Worm (Caenorhabditis elegans) whole organism, L4 larva: ENCODE results near the gene lpr-3.

Experiments used
- D1046.2 ChIP-seq: fragments of 200-800 bp; sonication (Bioruptor generic); IDR thresholded peaks from 2 replicates; pipeline ENCODE4 v1.3.6; 2022; ENCODE audit warnings: missing genetic modification characterization, missing compliant biosample characterization
- F10B5.3 ChIP-seq: sonication (generic microtip); optimal IDR thresholded peaks from 2 replicates; lab custom pipeline; 2016; ENCODE audit warnings: mild to moderate bottlenecking, missing genetic modification characterization, missing compliant biosample characterization
- R02D3.7 ChIP-seq: fragments of 150-350 bp; sonication (generic microtip); optimal IDR thresholded peaks from 3 replicates; lab custom pipeline; 2014; ENCODE audit warnings: missing biosample characterization, missing genetic modification characterization
- T20F7.1 ChIP-seq: fragments of 200-800 bp; sonication (Bioruptor generic); optimal IDR thresholded peaks from 2 replicates; lab custom pipeline; 2018; ENCODE audit warnings: mild to moderate bottlenecking, missing genetic modification characterization, missing compliant biosample characterization
- Y75B8A.6 ChIP-seq: fragments of 200-800 bp; sonication (Bioruptor generic); IDR thresholded peaks from 2 replicates; pipeline ENCODE4 v1.3.6; 2022; ENCODE audit warnings: missing genetic modification reagents, missing genetic modification characterization, missing compliant biosample characterization
- aly-2 ChIP-seq: sonication (generic microtip); optimal IDR thresholded peaks from 2 replicates; lab custom pipeline; 2018; ENCODE audit warnings: missing biosample characterization, missing genetic modification characterization
- ceh-20 ChIP-seq: fragments of 200-800 bp; sonication (Bioruptor generic); IDR thresholded peaks from 2 replicates; pipeline ENCODE4 v1.3.6; 2022; ENCODE audit warnings: missing genetic modification reagents, missing genetic modification characterization, missing compliant biosample characterization
- ceh-28 ChIP-seq: fragments of 150-350 bp; optimal IDR thresholded peaks from 2 replicates; lab custom pipeline; 2014; ENCODE audit warnings: missing biosample characterization, missing genetic modification reagents, missing genetic modification characterization
- ces-1 ChIP-seq: fragments of 150-350 bp; sonication (generic microtip); optimal IDR thresholded peaks from 4 replicates; lab custom pipeline; 2014; ENCODE audit warnings: missing biosample characterization, missing genetic modification reagents, missing genetic modification characterization
- cey-2 ChIP-seq: sonication (generic microtip); optimal IDR thresholded peaks from 3 replicates; lab custom pipeline; 2017; ENCODE audit warnings: missing genetic modification characterization, mild to moderate bottlenecking, missing compliant biosample characterization, antibody characterized with exemption, borderline replicate concordance; ENCODE audit not compliant: insufficient read depth
- daf-16 ChIP-seq, 3 experiments: sonication (generic microtip); optimal IDR thresholded peaks; 2 replicates each; lab custom pipeline; 2016 to 2017; ENCODE audit warnings: missing genetic modification characterization in 3 of 3, missing genetic modification reagents in 3 of 3, mild to moderate bottlenecking in 2 of 3, missing compliant biosample characterization in 2 of 3, missing biosample characterization in 1 of 3, moderate library complexity in 1 of 3
- dmd-8 ChIP-seq: fragments of 200-800 bp; sonication (Bioruptor generic); IDR thresholded peaks from 2 replicates; pipeline ENCODE4 v1.3.6; 2022; ENCODE audit warnings: missing genetic modification characterization, missing compliant biosample characterization
- dpl-1 ChIP-seq: fragments of 150-350 bp; optimal IDR thresholded peaks from 2 replicates; lab custom pipeline; 2014; ENCODE audit warnings: missing biosample characterization, missing genetic modification reagents, missing genetic modification characterization
- dve-1 ChIP-seq: sonication (generic microtip); optimal IDR thresholded peaks from 2 replicates; lab custom pipeline; 2017; ENCODE audit warnings: antibody characterized with exemption, mild to moderate bottlenecking, missing genetic modification characterization, missing compliant biosample characterization; ENCODE audit not compliant: insufficient read depth
- egl-43 ChIP-seq: fragments of 200-800 bp; sonication (Bioruptor generic); IDR thresholded peaks from 2 replicates; pipeline ENCODE4 v1.3.6; 2022; ENCODE audit warnings: missing genetic modification reagents, missing genetic modification characterization, missing compliant biosample characterization
- fos-1 ChIP-seq: fragments of 150-350 bp; optimal IDR thresholded peaks from 2 replicates; lab custom pipeline; 2014; ENCODE audit warnings: missing biosample characterization, missing genetic modification characterization
- hif-1 ChIP-seq, 2 experiments: sonication (generic microtip); optimal IDR thresholded peaks; 2 replicates each; lab custom pipeline; 2016 to 2017; ENCODE audit warnings: missing compliant biosample characterization in 2 of 2, missing genetic modification characterization in 2 of 2, missing genetic modification reagents in 2 of 2, missing genotype in 2 of 2, mild to moderate bottlenecking in 1 of 2
- hlh-11 ChIP-seq: fragments of 200-800 bp; sonication (Bioruptor generic); optimal IDR thresholded peaks from 2 replicates; lab custom pipeline; 2018; ENCODE audit warnings: mild to moderate bottlenecking, missing genetic modification characterization, missing compliant biosample characterization
- hlh-30 ChIP-seq: sonication (generic microtip); optimal IDR thresholded peaks from 2 replicates; lab custom pipeline; 2017; ENCODE audit warnings: antibody characterized with exemption, mild to moderate bottlenecking, missing genetic modification characterization, missing compliant biosample characterization; ENCODE audit not compliant: insufficient read depth
- jun-1 ChIP-seq: fragments of 150-350 bp; optimal IDR thresholded peaks from 2 replicates; lab custom pipeline; 2014; ENCODE audit warnings: missing biosample characterization, missing genetic modification reagents, missing genetic modification characterization
- lin-15B ChIP-seq: fragments of 150-350 bp; sonication (generic microtip); optimal IDR thresholded peaks from 3 replicates; lab custom pipeline; 2014; ENCODE audit warnings: missing biosample characterization, missing genetic modification characterization
- lin-29 ChIP-seq: fragments of 200-800 bp; sonication (Bioruptor generic); IDR thresholded peaks from 2 replicates; pipeline ENCODE4 v1.3.6; 2022; ENCODE audit warnings: missing genetic modification reagents, missing genetic modification characterization, missing compliant biosample characterization
- lin-39 ChIP-seq: fragments of 150-350 bp; optimal IDR thresholded peaks from 2 replicates; lab custom pipeline; 2014; ENCODE audit warnings: missing biosample characterization, missing genetic modification reagents, missing genetic modification characterization
- madf-5 ChIP-seq, 2 experiments: fragments of 200-800 bp; sonication (Bioruptor generic); IDR thresholded peaks; 2 replicates each; pipeline ENCODE4 v1.3.6; 2022; ENCODE audit warnings: missing compliant biosample characterization in 2 of 2, missing genetic modification characterization in 2 of 2
- mdl-1 ChIP-seq, 2 experiments: fragments of 150-350 bp in 1 of 2; sonication (generic microtip) in 1 of 2; optimal IDR thresholded peaks; 2 replicates each; lab custom pipeline; 2014 to 2017; ENCODE audit warnings: missing biosample characterization in 2 of 2, missing genetic modification characterization in 2 of 2
- mdt-29 ChIP-seq: fragments of 200-800 bp; sonication (Bioruptor generic); IDR thresholded peaks from 2 replicates; pipeline ENCODE4 v1.3.6; 2022; ENCODE audit warnings: missing genetic modification reagents, missing genetic modification characterization, missing compliant biosample characterization
- mxl-3 ChIP-seq: fragments of 200-800 bp; sonication (Bioruptor generic); optimal IDR thresholded peaks from 2 replicates; lab custom pipeline; 2018; ENCODE audit warnings: mild to moderate bottlenecking, missing genetic modification characterization, missing compliant biosample characterization
- nhr-10 ChIP-seq: fragments of 150-350 bp; optimal IDR thresholded peaks from 2 replicates; lab custom pipeline; 2014; ENCODE audit warnings: missing biosample characterization, missing genetic modification characterization
- nhr-102 ChIP-seq: sonication (generic microtip); optimal IDR thresholded peaks from 2 replicates; lab custom pipeline; 2016; ENCODE audit warnings: mild to moderate bottlenecking, missing genetic modification characterization, moderate library complexity, missing compliant biosample characterization
- nhr-28 ChIP-seq: fragments of 150-350 bp; optimal IDR thresholded peaks from 2 replicates; lab custom pipeline; 2014; ENCODE audit warnings: missing biosample characterization, missing genetic modification characterization
- nhr-48 ChIP-seq: sonication (generic microtip); optimal IDR thresholded peaks from 2 replicates; lab custom pipeline; 2016; ENCODE audit warnings: mild to moderate bottlenecking, missing genetic modification characterization, missing compliant biosample characterization
- nhr-6 ChIP-seq: fragments of 150-350 bp; optimal IDR thresholded peaks from 2 replicates; lab custom pipeline; 2014; ENCODE audit warnings: missing biosample characterization, missing genetic modification characterization
- pqm-1 ChIP-seq: sonication (generic microtip); optimal IDR thresholded peaks from 2 replicates; lab custom pipeline; 2017; ENCODE audit warnings: missing biosample characterization, missing genetic modification characterization
- snpc-4 ChIP-seq: fragments of 150-350 bp; optimal IDR thresholded peaks from 2 replicates; lab custom pipeline; 2014; ENCODE audit warnings: missing biosample characterization, missing genetic modification characterization
- spr-3 ChIP-seq: fragments of 200-800 bp; sonication (Bioruptor generic); optimal IDR thresholded peaks from 2 replicates; lab custom pipeline; 2018; ENCODE audit warnings: mild to moderate bottlenecking, missing genetic modification characterization, missing compliant biosample characterization
- unc-130 ChIP-seq: sonication (generic microtip); optimal IDR thresholded peaks from 2 replicates; lab custom pipeline; 2016; ENCODE audit warnings: missing genetic modification reagents, missing genetic modification characterization, missing compliant biosample characterization
- unc-39 ChIP-seq: sonication (generic microtip); optimal IDR thresholded peaks from 2 replicates; lab custom pipeline; 2017; ENCODE audit warnings: missing biosample characterization, missing genetic modification characterization
- unc-62 ChIP-seq, 3 experiments: fragments of 150-350 bp in 1 of 3; sonication (generic microtip); optimal IDR thresholded peaks in 2 of 3; peaks in 1 of 3; 1 replicate in 1 of 3; 2 replicates in 2 of 3; lab custom pipeline; 2014 to 2017; ENCODE audit warnings: missing biosample characterization in 3 of 3, missing genetic modification characterization in 3 of 3, missing genetic modification reagents in 3 of 3, missing genotype in 1 of 3
- zag-1 ChIP-seq: fragments of 150-350 bp; optimal IDR thresholded peaks from 2 replicates; lab custom pipeline; 2014; ENCODE audit warnings: missing biosample characterization, missing genetic modification characterization
- zfp-2 ChIP-seq: sonication (generic microtip); optimal IDR thresholded peaks from 2 replicates; lab custom pipeline; 2016; ENCODE audit warnings: mild to moderate bottlenecking, missing genetic modification characterization, missing compliant biosample characterization
- ztf-11 ChIP-seq: fragments of 150-350 bp; optimal IDR thresholded peaks from 2 replicates; lab custom pipeline; 2014; ENCODE audit warnings: missing biosample characterization, missing genetic modification characterization
- ztf-7 ChIP-seq: fragments of 150-350 bp; optimal IDR thresholded peaks from 2 replicates; lab custom pipeline; 2014; ENCODE audit warnings: missing biosample characterization, missing genetic modification characterization

Gene lpr-3

ce11 chrX:11080170-11080728 lies 23.0 kb downstream of the lpr-3 start, which contains the start of gene sulp-7:
TSS of gene sulp-7 (plus strand) at chrX:11080678.
- TF ChIP-seq Y75B8A.6 (GFP tag; lab: Robert Waterston, UW) (no peak), pqm-1 (tag; lab: Kevin White, UChicago) (peak; percentile 33), unc-39 (tag; lab: Kevin White, UChicago) (no peak), mxl-3 (GFP tag; lab: Kevin White, UChicago) (peak; percentile 9), hlh-11 (peak; percentile 11), dpl-1 (GFP tag; lab: Kevin White, UChicago) (no peak), dmd-8 (GFP tag; lab: Robert Waterston, UW) (no peak), ztf-7 (tag; lab: Kevin White, UChicago) (no peak), mdl-1 (tag; optimal IDR thresholded peaks at IDR 0.05; lab: Kevin White, UChicago) (no peak), egl-43 (GFP tag; lab: Robert Waterston, UW) (no peak), nhr-10 (tag; lab: Kevin White, UChicago) (no peak), mdt-29 (no peak), daf-16 (GFP tag; optimal IDR thresholded peaks at IDR 0.05; lab: Kevin White, UChicago) (peak in 1 of 2 experiments; percentile 20), daf-16 (tag; optimal IDR thresholded peaks at IDR 0.05; lab: Kevin White, UChicago) (peak; percentile 44), ceh-28 (tag; lab: Kevin White, UChicago) (no peak), nhr-28 (tag; lab: Kevin White, UChicago) (peak; percentile 44), ceh-20 (no peak), hlh-30 (peak; percentile 65), F10B5.3 (no peak), spr-3 (GFP tag; lab: Kevin White, UChicago) (no peak)

DNA sequence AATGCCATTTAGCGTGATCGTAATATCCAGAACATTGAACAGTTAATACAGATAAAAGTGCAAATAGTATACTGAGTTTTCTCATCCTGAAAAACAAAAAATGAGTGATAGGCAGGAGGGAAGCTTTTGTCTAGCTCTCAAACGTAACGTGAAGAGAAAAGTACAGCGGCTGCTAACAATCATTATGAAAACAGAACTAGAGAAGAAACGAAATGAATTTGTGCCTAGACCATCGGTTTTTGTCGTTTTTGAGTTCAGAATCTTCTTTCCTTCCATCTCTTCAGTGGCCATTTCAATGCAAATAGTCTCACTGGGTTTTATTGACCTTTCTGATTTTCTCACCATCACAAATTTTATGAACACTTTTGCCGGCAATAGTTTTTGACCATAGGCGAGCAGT lies 28.0 kb downstream of the lpr-3 start, which contains the start of gene W04G3.7:
Gene W04G3.7, minus strand, starts transcription at position 101 of the 400 bp plus-strand sequence.
- no peak for TF ChIP-seq hlh-11
- TF ChIP-seq, all 104 proteins: peak for 0

DNA sequence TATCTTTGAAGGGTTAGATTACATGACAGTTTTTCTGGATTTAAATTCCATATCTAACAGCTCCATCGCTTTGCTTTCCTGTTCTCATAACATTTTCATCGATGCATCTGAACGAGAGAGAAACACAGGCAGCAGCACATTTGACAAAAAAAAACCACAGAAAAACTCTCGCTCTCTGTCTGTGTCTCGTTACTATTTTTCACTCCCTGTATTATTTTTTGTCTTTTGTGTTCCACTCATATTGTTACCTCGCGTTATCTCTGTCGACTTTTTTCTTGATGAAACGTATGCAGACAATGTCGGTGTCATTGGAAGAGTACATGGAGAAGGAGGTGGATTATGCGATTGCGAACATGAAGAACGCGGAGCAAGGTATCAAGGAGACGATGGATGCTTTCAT lies 31.8 kb downstream of the lpr-3 start, which contains the start of gene W04G3.11:
Gene W04G3.11, plus strand, starts transcription at position 244 of the 400 bp plus-strand sequence.
- TF ChIP-seq nhr-6 (tag; lab: Kevin White, UChicago): peak; percentile 15
- TF ChIP-seq dve-1 (tag; lab: Kevin White, UChicago): peak; percentile 46
- TF ChIP-seq unc-130 (GFP tag; lab: Kevin White, UChicago): no peak
- TF ChIP-seq lin-29 (GFP tag; lab: Robert Waterston, UW): no peak
- TF ChIP-seq nhr-28 (tag; lab: Kevin White, UChicago): peak; percentile 5
- TF ChIP-seq unc-62 (GFP tag; optimal IDR thresholded peaks at IDR 0.05 in 1 of 2; lab: Kevin White, UChicago): peak in 1 of 2 experiments; percentile 77
- no peak for TF ChIP-seq unc-62 (tag; optimal IDR thresholded peaks at IDR 0.05; lab: Kevin White, UChicago)
- TF ChIP-seq pqm-1 (tag; lab: Kevin White, UChicago): peak; percentile 46
- TF ChIP-seq, all 104 proteins: peak for 5

DNA sequence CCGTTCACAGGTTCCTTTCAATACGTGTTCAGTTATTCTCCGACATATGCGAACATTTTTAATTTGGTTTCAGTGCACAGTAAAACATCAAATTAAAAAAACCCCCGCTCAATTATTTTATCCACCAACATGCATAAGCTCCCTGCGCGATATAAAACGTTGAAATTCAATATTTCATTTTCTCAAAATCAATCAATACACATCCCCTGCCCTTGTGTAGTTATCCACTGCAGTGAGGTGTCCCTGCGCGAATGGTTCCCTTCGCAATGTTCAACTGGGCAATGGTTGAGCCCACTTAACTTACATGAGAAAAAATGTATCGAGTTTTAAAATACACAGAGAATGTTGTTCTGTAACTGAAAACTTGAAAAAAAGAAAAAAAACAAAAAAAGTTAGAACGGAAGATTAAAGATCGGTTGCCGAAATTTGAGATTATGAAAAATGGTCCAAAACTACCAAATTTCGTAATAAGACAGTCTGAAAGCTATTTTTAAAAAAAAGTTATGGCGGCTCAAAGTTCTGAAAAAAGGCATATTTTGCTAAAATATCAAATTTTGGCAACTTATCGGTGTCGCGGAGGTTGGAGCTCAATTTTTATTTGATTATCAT lies 36.9 kb downstream of the lpr-3 start:
- TF ChIP-seq spr-3 (GFP tag; lab: Kevin White, UChicago): peak; percentile 99
- TF ChIP-seq hif-1 (tag; optimal IDR thresholded peaks at IDR 0.05; lab: Kevin White, UChicago): peak; percentile 87 to 91
- peak; percentile 94 for TF ChIP-seq D1046.2
- TF ChIP-seq cey-2 (tag; lab: Kevin White, UChicago): peak; percentile 61
- peak; percentile 100 for TF ChIP-seq ztf-11
- TF ChIP-seq zag-1 (tag; lab: Kevin White, UChicago): peak; percentile 100
- TF ChIP-seq hlh-11: peak; percentile 99
- peak; percentile 95 for TF ChIP-seq ztf-7 (tag; lab: Kevin White, UChicago)
- peak; percentile 98 for TF ChIP-seq mxl-3 (GFP tag; lab: Kevin White, UChicago)
- peak; percentile 98 for TF ChIP-seq nhr-48 (tag; lab: Kevin White, UChicago)
- peak; percentile 74 to 93 for TF ChIP-seq madf-5 (GFP tag; IDR thresholded peaks at IDR 0.05; lab: Robert Waterston, UW)
- peak; percentile 73 for TF ChIP-seq aly-2
- TF ChIP-seq fos-1 (tag; lab: Kevin White, UChicago): peak; percentile 100
- TF ChIP-seq lin-39 (tag; lab: Kevin White, UChicago): peak; percentile 100
- peak; percentile 82 for TF ChIP-seq lin-15B
- peak; percentile 82 for TF ChIP-seq dpl-1 (GFP tag; lab: Kevin White, UChicago)
- TF ChIP-seq snpc-4 (tag; lab: Kevin White, UChicago): peak; percentile 31
- TF ChIP-seq zfp-2 (tag; lab: Kevin White, UChicago): peak; percentile 90
- peak; percentile 94 for TF ChIP-seq T20F7.1 (GFP tag; lab: Kevin White, UChicago)
- TF ChIP-seq R02D3.7 (tag; lab: Kevin White, UChicago): peak; percentile 36
- peak; percentile 100 for TF ChIP-seq nhr-102 (tag; lab: Kevin White, UChicago)
- TF ChIP-seq ces-1 (GFP tag; lab: Kevin White, UChicago): peak; percentile 98
- TF ChIP-seq mdl-1 (tag; optimal IDR thresholded peaks at IDR 0.05; lab: Kevin White, UChicago): peak; percentile 94 to 97
- peak; percentile 100 for TF ChIP-seq jun-1
